Fruit fly (Drosophila melanogaster): ENCODE data around the gene CG31036.

The CG31036 gene

DNA sequence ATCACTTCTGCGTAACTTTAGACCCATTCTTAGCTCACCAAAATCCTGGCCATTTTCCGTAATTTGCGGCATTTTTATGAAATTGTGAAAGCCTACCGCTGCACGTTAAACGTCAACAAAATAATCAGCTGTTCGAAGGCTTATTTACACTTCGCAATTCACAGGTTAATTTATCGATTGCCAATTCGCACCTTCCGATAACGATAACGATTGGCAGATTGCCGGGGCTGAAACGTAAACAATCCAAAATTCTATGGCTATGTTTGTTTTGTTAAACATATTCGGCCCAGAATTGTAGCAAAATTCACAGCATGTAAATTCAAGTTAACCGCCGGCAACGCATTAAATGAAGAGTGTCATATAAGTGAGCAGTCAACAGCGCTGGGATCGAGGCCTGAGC lies 27.8 kb downstream of the CG31036 start, which contains the start of the genes eIF2Balpha and Vps13B (continued):
- TF ChIP-seq fu2 (GFP tag; optimal IDR thresholded peaks at IDR 0.05): no peak
- no peak for TF ChIP-seq salm (tag; optimal IDR thresholded peaks at IDR 0.05)
- TF ChIP-seq D19A (tag; optimal IDR thresholded peaks at IDR 0.05): no peak
- no peak for TF ChIP-seq CG18011 (GFP tag; optimal IDR thresholded peaks at IDR 0.05)
- TF ChIP-seq Nf-YC (tag; optimal IDR thresholded peaks at IDR 0.05): no peak
- no peak for TF ChIP-seq gsb-n (tag; optimal IDR thresholded peaks at IDR 0.05)
- TF ChIP-seq MBD-R2 (GFP tag; IDR thresholded peaks at IDR 0.05): peak; percentile 98
- TF ChIP-seq zf30C (GFP tag; optimal IDR thresholded peaks at IDR 0.05): no peak
- TF ChIP-seq CG2202 (tag; optimal IDR thresholded peaks at IDR 0.05): no peak
- TF ChIP-seq CG2875 (GFP tag; optimal IDR thresholded peaks at IDR 0.05): no peak
- TF ChIP-seq CG3163 (GFP tag; optimal IDR thresholded peaks at IDR 0.05): no peak
- TF ChIP-seq CG13123 (GFP tag; optimal IDR thresholded peaks at IDR 0.05): no peak
- TF ChIP-seq CG9437 (GFP tag; optimal IDR thresholded peaks at IDR 0.05): peak; percentile 49
- TF ChIP-seq CG8388 (GFP tag; optimal IDR thresholded peaks at IDR 0.05): no peak
- no peak for TF ChIP-seq ewg (GFP tag; optimal IDR thresholded peaks at IDR 0.05)
- no peak for TF ChIP-seq CG12942 (GFP tag; optimal IDR thresholded peaks at IDR 0.05)
- TF ChIP-seq tin (GFP tag; optimal IDR thresholded peaks at IDR 0.05): no peak
- no peak for TF ChIP-seq CG8089 (GFP tag; optimal IDR thresholded peaks at IDR 0.05)
- no peak for TF ChIP-seq stc (GFP tag; IDR thresholded peaks at IDR 0.05)
- no peak for TF ChIP-seq ac (GFP tag; optimal IDR thresholded peaks at IDR 0.05)
- no peak for TF ChIP-seq Mad (GFP tag; optimal IDR thresholded peaks at IDR 0.05)
- peak; percentile 83 for TF ChIP-seq Dll (GFP tag; IDR thresholded peaks at IDR 0.05; ENCODE audit: partially characterized antibody)
- no peak for TF ChIP-seq Eip74EF (GFP tag; optimal IDR thresholded peaks at IDR 0.05)
- no peak for TF ChIP-seq CG10274 (GFP tag; optimal IDR thresholded peaks at IDR 0.05)
- TF ChIP-seq CG10267 (tag; optimal IDR thresholded peaks at IDR 0.05): no peak
- no peak for TF ChIP-seq ems (GFP tag; optimal IDR thresholded peaks at IDR 0.05)
- no peak for TF ChIP-seq PHDP (tag; optimal IDR thresholded peaks at IDR 0.05)
- no peak for TF ChIP-seq CG6654 (GFP tag; optimal IDR thresholded peaks at IDR 0.05)
- TF ChIP-seq mirr (GFP tag; optimal IDR thresholded peaks at IDR 0.05): no peak
- TF ChIP-seq phol (tag; optimal IDR thresholded peaks at IDR 0.05): no peak
- TF ChIP-seq lola (GFP tag; optimal IDR thresholded peaks at IDR 0.05): no peak
- no peak for TF ChIP-seq CG9797 (GFP tag; optimal IDR thresholded peaks at IDR 0.05)
- no peak for TF ChIP-seq Stat92E (GFP tag; optimal IDR thresholded peaks at IDR 0.05)
- peak; percentile 53; the same call in 1 of the 3 replicates for TF ChIP-seq vnd (GFP tag; IDR thresholded peaks at IDR 0.05; ENCODE audit: partially characterized antibody)
- TF ChIP-seq Sox102F (GFP tag; optimal IDR thresholded peaks at IDR 0.05): peak; percentile 54
- TF ChIP-seq CG9609 (GFP tag; optimal IDR thresholded peaks at IDR 0.05): no peak
- no peak for TF ChIP-seq dpn (GFP tag; optimal IDR thresholded peaks at IDR 0.05)
- TF ChIP-seq bigmax (GFP tag; optimal IDR thresholded peaks at IDR 0.05): peak; percentile 80
- TF ChIP-seq CG16813 (GFP tag; IDR thresholded peaks at IDR 0.05; ENCODE audit: partially characterized antibody): peak; percentile 59; the same call in 2 of the 3 replicates
- no peak for TF ChIP-seq CG11093 (GFP tag; IDR thresholded peaks at IDR 0.05)
- no peak; the same call in 2 of the 3 replicates for TF ChIP-seq knrl (GFP tag; IDR thresholded peaks at IDR 0.05; ENCODE audit: partially characterized antibody)
- no peak for TF ChIP-seq nerfin-1 (tag; optimal IDR thresholded peaks at IDR 0.05)
- no peak for TF ChIP-seq pnt (GFP tag; optimal IDR thresholded peaks at IDR 0.05)
- no peak for TF ChIP-seq CG12104 (GFP tag; optimal IDR thresholded peaks at IDR 0.05)
- peak in 1 of 2 experiments; percentile 87 for TF ChIP-seq crp (GFP tag; optimal IDR thresholded peaks at IDR 0.05)
- no peak for TF ChIP-seq CG8765 (GFP tag; IDR thresholded peaks at IDR 0.05)
- TF ChIP-seq CG14014 (GFP tag; IDR thresholded peaks at IDR 0.05): no peak
- TF ChIP-seq CG31365 (tag; optimal IDR thresholded peaks at IDR 0.05): no peak
- no peak for TF ChIP-seq CG5953 (GFP tag; IDR thresholded peaks at IDR 0.05)
- no peak for TF ChIP-seq Gug (GFP tag; IDR thresholded peaks at IDR 0.05)
